Worm (Caenorhabditis elegans): ENCODE data around the gene clec-202.

clec-202 gene

DNA sequence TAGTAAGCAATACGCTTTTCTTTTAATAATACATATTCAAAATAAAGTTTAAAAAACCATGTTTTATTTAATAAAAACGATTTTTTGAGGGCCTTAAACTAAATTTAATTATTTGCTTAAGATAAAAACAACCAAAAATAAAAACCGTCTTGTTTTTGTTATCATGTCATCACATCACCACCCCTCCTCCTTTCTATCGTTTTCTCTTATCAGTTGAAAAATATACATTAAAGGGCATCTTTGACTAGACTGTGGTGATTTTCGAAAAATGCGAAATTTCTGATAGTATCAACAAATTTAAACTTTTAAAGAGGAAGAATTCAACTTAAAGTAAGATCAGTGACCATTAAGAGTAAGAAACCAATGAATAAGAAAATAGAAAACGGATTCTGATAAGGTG, 44.9 kb downstream of the clec-202 start:
- no peak for TF ChIP-seq ztf-29 (GFP tag; IDR thresholded peaks at IDR 0.05)
- no peak for TF ChIP-seq ref-1 (GFP tag; conservative IDR thresholded peaks at IDR 0.05)
- no peak for TF ChIP-seq T22C8.4 (GFP tag; IDR thresholded peaks at IDR 0.05)
- TF ChIP-seq ztf-23 (GFP tag; IDR thresholded peaks at IDR 0.05): no peak

DNA sequence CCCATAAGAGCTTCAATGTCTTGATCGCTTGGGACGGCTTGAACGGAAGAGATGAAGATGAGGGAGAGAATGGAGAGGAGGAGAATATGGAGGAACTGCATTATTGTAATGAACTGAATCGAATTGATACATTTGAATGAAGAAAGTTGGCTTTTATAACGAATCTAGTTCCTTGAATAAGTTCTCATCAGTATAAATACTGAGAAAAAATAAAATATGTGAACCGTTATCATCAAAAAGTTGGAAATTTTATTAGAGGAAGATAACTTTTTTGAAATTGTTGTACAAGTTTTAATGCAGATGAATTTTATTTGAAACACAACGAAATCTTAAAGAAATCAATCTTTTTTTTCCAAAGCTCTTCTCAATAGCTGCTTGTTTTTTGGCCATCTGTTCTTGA, 45.8 kb downstream of the clec-202 start, which contains the start of gene T02D1.7:
T02D1.7 (minus strand) TSS at position 101 of the 400 bp plus-strand sequence.
- TF ChIP-seq ztf-23 (GFP tag; IDR thresholded peaks at IDR 0.05) (no peak), cog-1 (tag; optimal IDR thresholded peaks at IDR 0.05) (no peak), ref-1 (GFP tag; conservative IDR thresholded peaks at IDR 0.05) (no peak), T22C8.4 (GFP tag; IDR thresholded peaks at IDR 0.05) (no peak), klf-2 (GFP tag; conservative IDR thresholded peaks at IDR 0.05) (no peak), flt-1 (GFP tag; IDR thresholded peaks at IDR 0.05) (no peak), tab-1 (GFP tag; IDR thresholded peaks at IDR 0.05) (no peak), ztf-29 (GFP tag; IDR thresholded peaks at IDR 0.05) (no peak), med-1 (GFP tag; optimal IDR thresholded peaks at IDR 0.05; ENCODE audit: insufficient read depth) (no peak)

DNA sequence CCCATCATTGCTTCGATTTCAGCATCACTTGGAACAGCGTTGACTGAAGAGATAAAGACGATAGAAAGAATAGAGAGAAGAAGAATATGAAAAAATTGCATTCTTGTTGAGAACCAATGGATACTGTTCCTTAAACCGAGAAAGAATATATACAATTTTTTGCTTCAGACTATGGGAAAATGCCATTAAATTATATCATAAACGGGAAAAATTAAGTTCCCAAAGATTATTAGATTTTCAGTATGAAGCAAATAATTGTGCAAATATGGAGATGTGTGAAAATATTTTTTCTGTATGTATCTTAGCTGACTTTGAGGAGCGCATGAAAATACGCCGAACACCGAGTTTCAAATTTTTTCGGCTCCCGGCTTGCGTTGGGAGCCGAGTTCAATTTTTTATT, 46.2 kb downstream of the clec-202 start, which contains the start of gene T02D1.9:
T02D1.9 (minus strand) TSS at position 101 of the 400 bp plus-strand sequence.
- TF ChIP-seq T22C8.4 (GFP tag; IDR thresholded peaks at IDR 0.05) (no peak), tab-1 (GFP tag; IDR thresholded peaks at IDR 0.05) (no peak), klf-2 (GFP tag; conservative IDR thresholded peaks at IDR 0.05) (no peak), ztf-23 (GFP tag; IDR thresholded peaks at IDR 0.05) (no peak), ztf-29 (GFP tag; IDR thresholded peaks at IDR 0.05) (no peak)

DNA sequence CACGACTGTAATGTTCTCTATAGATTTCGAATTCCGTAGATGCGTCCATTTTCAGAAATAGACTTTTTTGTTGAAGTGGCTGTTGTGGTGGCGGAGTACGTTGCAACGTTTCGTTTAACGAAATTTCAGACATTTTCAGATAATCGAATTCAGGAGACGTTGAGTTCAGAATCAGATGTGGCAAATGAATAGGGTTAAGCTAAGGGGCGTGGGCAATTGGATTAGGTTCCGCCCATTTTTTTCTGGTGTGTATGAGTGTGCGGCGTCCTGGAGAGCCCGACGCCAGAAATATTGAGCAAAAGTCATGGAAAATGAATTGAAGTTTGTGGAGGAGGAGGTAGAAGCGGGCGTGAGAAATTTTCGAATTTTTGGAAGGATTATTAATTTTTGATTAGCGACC, 52.1 kb downstream of the clec-202 start:
- TF ChIP-seq flt-1 (GFP tag; IDR thresholded peaks at IDR 0.05): no peak
- no peak for TF ChIP-seq tab-1 (GFP tag; IDR thresholded peaks at IDR 0.05)
